Fruit fly (Drosophila melanogaster): ENCODE measurements around the gene CG3277.

- TF ChIP-seq CG8478 (optimal IDR thresholded peaks at IDR 0.05) (no peak), CTCF (optimal IDR thresholded peaks at IDR 0.05) (no peak)
Measured at dm6 chr2L:3345763-3346482, 42.0 kb downstream of the CG3277 start.

Measured in S2 (cell line).